Worm (Caenorhabditis elegans): ENCODE measurements around the gene C45G9.5.

C45G9.5 gene

ce11 chrIII:5018116-5018689 lies 29.7 kb upstream of the C45G9.5 start, which contains the start of gene wip-1 (continued):
- TF ChIP-seq hmg-20 (GFP tag; IDR thresholded peaks at IDR 0.05), result peak; percentile 88
- peak; percentile 96 for TF ChIP-seq ZK185.1 (tag; optimal IDR thresholded peaks at IDR 0.05; ENCODE audit: poor library complexity, severe bottlenecking)
- TF ChIP-seq ekl-4 (GFP tag; IDR thresholded peaks at IDR 0.05), result peak; percentile 98
- peak; percentile 79 for TF ChIP-seq aptf-2 (GFP tag; conservative IDR thresholded peaks at IDR 0.05)
- TF ChIP-seq F37B4.10 (GFP tag; IDR thresholded peaks at IDR 0.05), result 0 out of 2 replicates have a peak, but pooled peaks have one; percentile 87
- TF ChIP-seq F10E7.11 (tag; optimal IDR thresholded peaks at IDR 0.05), result peak; percentile 71
- TF ChIP-seq hsf-1 (GFP tag; IDR thresholded peaks at IDR 0.05), result peak; percentile 90
- TF ChIP-seq sdz-38 (tag; optimal IDR thresholded peaks at IDR 0.05), result no peak
- TF ChIP-seq ama-1 (optimal IDR thresholded peaks at IDR 0.05), result no peak
- TF ChIP-seq ama-1 (GFP tag; optimal IDR thresholded peaks at IDR 0.05), result peak; percentile 27 to 80
- no peak for TF ChIP-seq tbx-9 (tag; optimal IDR thresholded peaks at IDR 0.05; ENCODE audit: borderline replicate concordance)
- peak; percentile 96 for TF ChIP-seq D2030.7 (GFP tag; IDR thresholded peaks at IDR 0.05)
- TF ChIP-seq ztf-28 (GFP tag; IDR thresholded peaks at IDR 0.05), result peak; percentile 92
- peak; percentile 37 for TF ChIP-seq mxl-1 (tag; optimal IDR thresholded peaks at IDR 0.05)
- peak; percentile 89 for TF ChIP-seq lin-26 (GFP tag; IDR thresholded peaks at IDR 0.05)
- peak; percentile 89 for TF ChIP-seq ceh-100 (GFP tag; IDR thresholded peaks at IDR 0.05)
- peak; percentile 79 for TF ChIP-seq tbp1 (GFP tag; optimal IDR thresholded peaks at IDR 0.05)
- peak; percentile 87 for TF ChIP-seq sea-2 (GFP tag; IDR thresholded peaks at IDR 0.05)
- TF ChIP-seq Y79H2A.3 (GFP tag; conservative IDR thresholded peaks at IDR 0.05), result peak; percentile 83
- peak; percentile 98 for TF ChIP-seq rcor-1 (GFP tag; IDR thresholded peaks at IDR 0.05)
- TF ChIP-seq pha-4 (tag; optimal IDR thresholded peaks at IDR 0.05), result peak; percentile 80
- TF ChIP-seq dox-1 (GFP tag; IDR thresholded peaks at IDR 0.05), result peak; percentile 99
- TF ChIP-seq Y67H2A.10 (GFP tag; conservative IDR thresholded peaks at IDR 0.05), result peak; percentile 89
- peak; percentile 98 for TF ChIP-seq lin-54 (GFP tag; optimal IDR thresholded peaks at IDR 0.05)
- peak; percentile 31 to 60 for TF ChIP-seq rec-8 (tag; optimal IDR thresholded peaks at IDR 0.05)
- TF ChIP-seq K12H6.12 (tag; optimal IDR thresholded peaks at IDR 0.05), result peak; percentile 97
- peak; percentile 96 for TF ChIP-seq snpc-3.4 (tag; optimal IDR thresholded peaks at IDR 0.05)
- peak; percentile 92 for TF ChIP-seq nhr-90 (tag; optimal IDR thresholded peaks at IDR 0.05)
- TF ChIP-seq C06A6.2 (GFP tag; conservative IDR thresholded peaks at IDR 0.05), result peak; percentile 93
- TF ChIP-seq F39B2.1 (GFP tag; IDR thresholded peaks at IDR 0.05), result peak; percentile 93
- TF ChIP-seq F49E8.2 (tag; optimal IDR thresholded peaks at IDR 0.05; ENCODE audit: insufficient read depth), result peak; percentile 95
- TF ChIP-seq F57A8.1 (GFP tag; optimal IDR thresholded peaks at IDR 0.05), result peak; percentile 80
- no peak for TF ChIP-seq hlh-26 (GFP tag; conservative IDR thresholded peaks at IDR 0.05)
- 0 out of 2 replicates have a peak, but pooled peaks have one; percentile 81 for TF ChIP-seq bed-1 (GFP tag; IDR thresholded peaks at IDR 0.05)
- peak; percentile 17 for TF ChIP-seq unc-62 (GFP tag; optimal IDR thresholded peaks at IDR 0.05)
- peak; percentile 64 for TF ChIP-seq egrh-3 (GFP tag; IDR thresholded peaks at IDR 0.05)
- TF ChIP-seq F57C9.4 (tag; optimal IDR thresholded peaks at IDR 0.05), result no peak
- TF ChIP-seq ztf-25 (GFP tag; IDR thresholded peaks at IDR 0.05), result peak; percentile 47; the same call in 1 of the 2 replicates
- peak; percentile 99 for TF ChIP-seq B0336.3 (GFP tag; IDR thresholded peaks at IDR 0.05)
- peak; percentile 3 for TF ChIP-seq rpc-1 (optimal IDR thresholded peaks at IDR 0.05)
- peak; percentile 6 for TF ChIP-seq rpc-1 (tag; optimal IDR thresholded peaks at IDR 0.05)
- TF ChIP-seq hmg-1.2 (GFP tag; IDR thresholded peaks at IDR 0.05), result peak; percentile 98
- TF ChIP-seq unc-130 (GFP tag; optimal IDR thresholded peaks at IDR 0.05), result peak; percentile 96
- TF ChIP-seq ceh-91 (GFP tag; IDR thresholded peaks at IDR 0.05), result peak; percentile 93
- peak; percentile 85 for TF ChIP-seq gei-17 (GFP tag; optimal IDR thresholded peaks at IDR 0.05)
- peak; percentile 73 for TF ChIP-seq ztf-3 (GFP tag; optimal IDR thresholded peaks at IDR 0.05)
- peak; percentile 43 for TF ChIP-seq mel-28 (tag; optimal IDR thresholded peaks at IDR 0.05; ENCODE audit: borderline replicate concordance)
- peak; percentile 98 for TF ChIP-seq lin-40 (tag; optimal IDR thresholded peaks at IDR 0.05)
